Worm (Caenorhabditis elegans): ENCODE results near the gene flad-1.

Gene flad-1

ce11 chrII:9943837-9944236 is at the start of gene flad-1:
flad-1 (plus strand) TSS chrII:9944137.
- TF ChIP-seq hmg-4 (GFP tag; optimal IDR thresholded peaks at IDR 0.05), result no peak
- no peak for TF ChIP-seq aly-1 (tag; optimal IDR thresholded peaks at IDR 0.05)
- no peak for TF ChIP-seq ceh-36 (tag; optimal IDR thresholded peaks at IDR 0.05)
- TF ChIP-seq tbx-37 (GFP tag; conservative IDR thresholded peaks at IDR 0.05), result no peak
- no peak for TF ChIP-seq B0310.2 (tag; optimal IDR thresholded peaks at IDR 0.05)
- no peak for TF ChIP-seq flt-1 (GFP tag; IDR thresholded peaks at IDR 0.05)
- TF ChIP-seq hnd-1 (tag; optimal IDR thresholded peaks at IDR 0.05), result no peak
- no peak for TF ChIP-seq scrt-1 (GFP tag; IDR thresholded peaks at IDR 0.05)

DNA sequence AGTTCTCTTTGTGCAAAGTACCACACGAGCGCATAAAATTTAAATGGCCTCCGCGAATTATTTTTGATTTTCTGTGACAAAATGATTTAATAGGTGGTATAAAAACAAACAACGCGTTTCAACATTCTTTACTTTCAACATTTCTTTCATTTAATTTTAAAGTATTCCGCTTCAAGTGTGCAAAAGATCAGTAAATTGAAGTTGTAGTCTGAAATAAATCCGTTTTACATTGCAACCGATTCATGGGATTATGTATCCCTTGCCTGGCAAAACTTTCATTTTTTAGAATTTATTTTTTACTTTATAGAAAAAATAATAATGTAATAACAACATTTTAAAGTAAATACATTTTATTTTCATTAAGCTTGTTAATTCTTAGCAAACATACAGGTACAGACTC is 49.5 kb upstream of the flad-1 start, which contains the start of gene F26C11.1:
Gene F26C11.1 (plus strand): TSS at position 301 of the 400 bp plus-strand sequence.
- TF ChIP-seq ama-1 (optimal IDR thresholded peaks at IDR 0.05), result no peak
- TF ChIP-seq ceh-13 (GFP tag; optimal IDR thresholded peaks at IDR 0.05), result no peak
- TF ChIP-seq F13C5.2 (tag; optimal IDR thresholded peaks at IDR 0.05), result no peak
- no peak for TF ChIP-seq B0310.2 (tag; optimal IDR thresholded peaks at IDR 0.05)
- TF ChIP-seq tbx-11 (GFP tag; IDR thresholded peaks at IDR 0.05), result no peak
- TF ChIP-seq hmbx-1 (tag; optimal IDR thresholded peaks at IDR 0.05), result no peak
- no peak for TF ChIP-seq sea-1 (GFP tag; conservative IDR thresholded peaks at IDR 0.05)
- no peak for TF ChIP-seq aly-1 (tag; optimal IDR thresholded peaks at IDR 0.05)
- no peak for TF ChIP-seq tra-4 (tag; optimal IDR thresholded peaks at IDR 0.05)
- no peak for TF ChIP-seq ets-7 (tag; optimal IDR thresholded peaks at IDR 0.05)
- no peak for TF ChIP-seq pes-1 (GFP tag; IDR thresholded peaks at IDR 0.05)
- no peak for TF ChIP-seq hmg-4 (GFP tag; optimal IDR thresholded peaks at IDR 0.05)
- TF ChIP-seq hnd-1 (tag; optimal IDR thresholded peaks at IDR 0.05), result no peak
- no peak for TF ChIP-seq scrt-1 (GFP tag; IDR thresholded peaks at IDR 0.05)
- no peak for TF ChIP-seq ceh-36 (tag; optimal IDR thresholded peaks at IDR 0.05)
- TF ChIP-seq flt-1 (GFP tag; IDR thresholded peaks at IDR 0.05), result no peak
- no peak for TF ChIP-seq tbx-37 (GFP tag; conservative IDR thresholded peaks at IDR 0.05)

ce11 chrII:9895173-9895572 is 48.8 kb upstream of the flad-1 start:
- TF ChIP-seq flt-1 (GFP tag; IDR thresholded peaks at IDR 0.05) (no peak), ets-7 (tag; optimal IDR thresholded peaks at IDR 0.05) (no peak), tbx-11 (GFP tag; IDR thresholded peaks at IDR 0.05) (no peak), hnd-1 (tag; optimal IDR thresholded peaks at IDR 0.05) (no peak), hmg-4 (GFP tag; optimal IDR thresholded peaks at IDR 0.05) (no peak), scrt-1 (GFP tag; IDR thresholded peaks at IDR 0.05) (no peak), B0310.2 (tag; optimal IDR thresholded peaks at IDR 0.05) (no peak), tbx-37 (GFP tag; conservative IDR thresholded peaks at IDR 0.05) (no peak), ama-1 (optimal IDR thresholded peaks at IDR 0.05) (no peak), sea-1 (GFP tag; conservative IDR thresholded peaks at IDR 0.05) (no peak), ceh-36 (tag; optimal IDR thresholded peaks at IDR 0.05) (no peak), F13C5.2 (tag; optimal IDR thresholded peaks at IDR 0.05) (no peak), ceh-13 (GFP tag; optimal IDR thresholded peaks at IDR 0.05) (no peak), hmbx-1 (tag; optimal IDR thresholded peaks at IDR 0.05) (no peak), aly-1 (tag; optimal IDR thresholded peaks at IDR 0.05) (no peak), pes-1 (GFP tag; IDR thresholded peaks at IDR 0.05) (no peak), tra-4 (tag; optimal IDR thresholded peaks at IDR 0.05) (no peak)

ce11 chrII:9898744-9899143 is 45.2 kb upstream of the flad-1 start:
- TF ChIP-seq hmg-4 (GFP tag; optimal IDR thresholded peaks at IDR 0.05), result no peak
- TF ChIP-seq sea-1 (GFP tag; conservative IDR thresholded peaks at IDR 0.05), result no peak
- no peak for TF ChIP-seq F13C5.2 (tag; optimal IDR thresholded peaks at IDR 0.05)
- TF ChIP-seq ceh-13 (GFP tag; optimal IDR thresholded peaks at IDR 0.05), result no peak
- no peak for TF ChIP-seq tra-4 (tag; optimal IDR thresholded peaks at IDR 0.05)
- TF ChIP-seq ets-7 (tag; optimal IDR thresholded peaks at IDR 0.05), result no peak
- no peak for TF ChIP-seq tbx-11 (GFP tag; IDR thresholded peaks at IDR 0.05)
- no peak for TF ChIP-seq pes-1 (GFP tag; IDR thresholded peaks at IDR 0.05)
- TF ChIP-seq tbx-37 (GFP tag; conservative IDR thresholded peaks at IDR 0.05), result no peak
- no peak for TF ChIP-seq aly-1 (tag; optimal IDR thresholded peaks at IDR 0.05)
- TF ChIP-seq hmbx-1 (tag; optimal IDR thresholded peaks at IDR 0.05), result no peak
- TF ChIP-seq scrt-1 (GFP tag; IDR thresholded peaks at IDR 0.05), result no peak

- TF ChIP-seq ceh-36 (tag; optimal IDR thresholded peaks at IDR 0.05) (no peak), tbx-37 (GFP tag; conservative IDR thresholded peaks at IDR 0.05) (no peak), tra-4 (tag; optimal IDR thresholded peaks at IDR 0.05) (no peak), pes-1 (GFP tag; IDR thresholded peaks at IDR 0.05) (no peak), flt-1 (GFP tag; IDR thresholded peaks at IDR 0.05) (no peak), ama-1 (optimal IDR thresholded peaks at IDR 0.05) (no peak), hmbx-1 (tag; optimal IDR thresholded peaks at IDR 0.05) (no peak), sea-1 (GFP tag; conservative IDR thresholded peaks at IDR 0.05) (no peak), scrt-1 (GFP tag; IDR thresholded peaks at IDR 0.05) (no peak), hnd-1 (tag; optimal IDR thresholded peaks at IDR 0.05) (no peak), F13C5.2 (tag; optimal IDR thresholded peaks at IDR 0.05) (no peak), aly-1 (tag; optimal IDR thresholded peaks at IDR 0.05) (no peak), hmg-4 (GFP tag; optimal IDR thresholded peaks at IDR 0.05) (no peak), B0310.2 (tag; optimal IDR thresholded peaks at IDR 0.05) (no peak), ets-7 (tag; optimal IDR thresholded peaks at IDR 0.05) (no peak), tbx-11 (GFP tag; IDR thresholded peaks at IDR 0.05) (no peak), ceh-13 (GFP tag; optimal IDR thresholded peaks at IDR 0.05) (no peak)
These were observed 43.7 kb upstream of the flad-1 start, which contains the start of gene unc-4 for ce11 chrII:9900276-9900675. unc-4 (minus strand) TSS chrII:9900376.

- TF ChIP-seq aly-1 (tag; optimal IDR thresholded peaks at IDR 0.05) (no peak), pes-1 (GFP tag; IDR thresholded peaks at IDR 0.05) (no peak), tbx-37 (GFP tag; conservative IDR thresholded peaks at IDR 0.05) (no peak), hmg-4 (GFP tag; optimal IDR thresholded peaks at IDR 0.05) (no peak), tra-4 (tag; optimal IDR thresholded peaks at IDR 0.05) (no peak), sea-1 (GFP tag; conservative IDR thresholded peaks at IDR 0.05) (no peak), ceh-36 (tag; optimal IDR thresholded peaks at IDR 0.05) (no peak), ceh-13 (GFP tag; optimal IDR thresholded peaks at IDR 0.05) (no peak), tbx-11 (GFP tag; IDR thresholded peaks at IDR 0.05) (no peak), hmbx-1 (tag; optimal IDR thresholded peaks at IDR 0.05) (no peak), flt-1 (GFP tag; IDR thresholded peaks at IDR 0.05) (no peak), ama-1 (optimal IDR thresholded peaks at IDR 0.05) (no peak), F13C5.2 (tag; optimal IDR thresholded peaks at IDR 0.05) (no peak)
These were observed 39.5 kb upstream of the flad-1 start for ce11 chrII:9904459-9904858.

- no peak for TF ChIP-seq ceh-13 (GFP tag; optimal IDR thresholded peaks at IDR 0.05)
These were observed 28.9 kb upstream of the flad-1 start, which contains the start of gene F26C11.3 for ce11 chrII:9914999-9915398. F26C11.3 (minus strand) TSS chrII:9915099.
